Fruit fly (Drosophila melanogaster) whole organism, embryonic: ENCODE data around the gene CG15530.
A peak's percentile ranks its signal among the peaks of the same experiment; 100 is the strongest.

ENCODE experiments used
- Ada2b ChIP-seq: fragments of 200-800 bp; sonication (Bioruptor generic); IDR thresholded peaks from 2 replicates; pipeline ENCODE4 v1.3.6; 2022; ENCODE audit warnings: missing biosample characterization, missing genetic modification characterization
- Asciz ChIP-seq: fragments of 200-800 bp; sonication (Bioruptor generic); optimal IDR thresholded peaks from 2 replicates; lab custom pipeline; 2017; ENCODE audit warnings: missing biosample characterization, mild to moderate bottlenecking, missing genetic modification characterization, missing genetic modification reagents
- CG11085 ChIP-seq: fragments of 200-800 bp; sonication (Bioruptor generic); IDR thresholded peaks from 2 replicates; pipeline ENCODE4 v1.3.6; 2022; ENCODE audit warnings: missing biosample characterization, missing genetic modification characterization
- CG11398 ChIP-seq: fragments of 200-800 bp; sonication (Bioruptor generic); optimal IDR thresholded peaks from 2 replicates; lab custom pipeline; 2016; ENCODE audit warnings: missing biosample characterization, missing genetic modification characterization
- CG1233 ChIP-seq: fragments of 200-800 bp; sonication (Bioruptor generic); optimal IDR thresholded peaks from 4 replicates; lab custom pipeline; 2018; ENCODE audit warnings: missing biosample characterization, mild to moderate bottlenecking, missing genetic modification characterization
- CG15269 ChIP-seq: fragments of 200-800 bp; sonication (Bioruptor generic); optimal IDR thresholded peaks from 2 replicates; lab custom pipeline; 2018; ENCODE audit warnings: missing biosample characterization, mild to moderate bottlenecking, missing genetic modification characterization, moderate library complexity
- CG1602 ChIP-seq: fragments of 200-800 bp; sonication (Bioruptor generic); optimal IDR thresholded peaks from 3 replicates; lab custom pipeline; 2016; ENCODE audit warnings: missing biosample characterization, missing genetic modification characterization
- CG17829 ChIP-seq: fragments of 200-800 bp; optimal IDR thresholded peaks from 2 replicates; lab custom pipeline; 2019; ENCODE audit warnings: missing biosample characterization, mild to moderate bottlenecking, missing genetic modification characterization, moderate library complexity
- CG18262 ChIP-seq: fragments of 200-800 bp; optimal IDR thresholded peaks from 3 replicates; lab custom pipeline; 2019; ENCODE audit warnings: missing biosample characterization, mild to moderate bottlenecking, missing genetic modification characterization, moderate library complexity
- CG2202 ChIP-seq: fragments of 200-800 bp; sonication (Bioruptor generic); optimal IDR thresholded peaks from 2 replicates; lab custom pipeline; 2018; ENCODE audit warnings: missing biosample characterization, mild to moderate bottlenecking, missing genetic modification characterization
- CG2875 ChIP-seq: fragments of 200-800 bp; sonication (Bioruptor generic); optimal IDR thresholded peaks from 2 replicates; lab custom pipeline; 2017; ENCODE audit warnings: missing biosample characterization, mild to moderate bottlenecking, missing genetic modification characterization, missing genetic modification reagents
- CG32532 ChIP-seq: fragments of 200-800 bp; sonication (Bioruptor generic); IDR thresholded peaks from 2 replicates; pipeline ENCODE4 v1.3.6; 2022; ENCODE audit warnings: missing biosample characterization, missing genetic modification characterization
- CG43689 ChIP-seq: fragments of 200-800 bp; sonication (Bioruptor generic); IDR thresholded peaks from 2 replicates; pipeline ENCODE4 v1.3.6; 2022; ENCODE audit warnings: missing biosample characterization, missing genetic modification characterization
- CG7271 ChIP-seq: fragments of 200-800 bp; sonication (Bioruptor generic); optimal IDR thresholded peaks from 2 replicates; lab custom pipeline; 2018; ENCODE audit warnings: missing biosample characterization, mild to moderate bottlenecking, missing genetic modification characterization, moderate library complexity
- CG7786 ChIP-seq: fragments of 200-800 bp; sonication (Bioruptor generic); optimal IDR thresholded peaks from 2 replicates; lab custom pipeline; 2016; ENCODE audit warnings: missing biosample characterization, missing genetic modification characterization
- CG7928 ChIP-seq: fragments of 200-800 bp; sonication (Bioruptor generic); optimal IDR thresholded peaks from 2 replicates; lab custom pipeline; 2017; ENCODE audit warnings: missing biosample characterization, mild to moderate bottlenecking, missing genetic modification characterization
- CTCF ChIP-seq: fragments of 200-800 bp; sonication (Bioruptor generic); optimal IDR thresholded peaks from 2 replicates; lab custom pipeline; 2017; ENCODE audit warnings: missing biosample characterization, mild to moderate bottlenecking, missing genetic modification characterization, moderate library complexity
- Dek ChIP-seq: fragments of 200-800 bp; sonication (Bioruptor generic); optimal IDR thresholded peaks from 3 replicates; lab custom pipeline; 2019; ENCODE audit warnings: missing biosample characterization, mild to moderate bottlenecking, missing genetic modification characterization, moderate library complexity
- Drgx ChIP-seq: fragments of 200-800 bp; sonication (Bioruptor generic); IDR thresholded peaks from 2 replicates; pipeline ENCODE4 v1.3.6; 2022; ENCODE audit warnings: missing biosample characterization, missing genetic modification characterization
- Ets65A ChIP-seq: fragments of 200-800 bp; sonication (Bioruptor generic); peaks from one replicate; lab custom pipeline; 2016; ENCODE audit warnings: missing biosample characterization, missing genetic modification characterization
- Gsc ChIP-seq: fragments of 200-800 bp; sonication (Bioruptor generic); IDR thresholded peaks from 2 replicates; pipeline ENCODE4 v1.3.6; 2022; ENCODE audit warnings: missing biosample characterization, missing genetic modification characterization
- HLH54F ChIP-seq: fragments of 200-800 bp; sonication (Bioruptor generic); optimal IDR thresholded peaks from 3 replicates; lab custom pipeline; 2016; ENCODE audit warnings: missing biosample characterization, missing genetic modification characterization
- Hr39 ChIP-seq: fragments of >200 bp; optimal IDR thresholded peaks from 2 replicates; lab custom pipeline; 2017
- Hr78 ChIP-seq, 2 experiments: fragments of 200-800 bp in 1 of 2; fragments of >200 bp in 1 of 2; sonication (Bioruptor generic) in 1 of 2; optimal IDR thresholded peaks; 2 replicates each; lab custom pipeline; 2017 to 2019; ENCODE audit warnings: missing biosample characterization in 2 of 2, missing genetic modification characterization in 2 of 2, mild to moderate bottlenecking in 1 of 2, moderate library complexity in 1 of 2
- Lim3 ChIP-seq: fragments of 200-800 bp; sonication (Bioruptor generic); IDR thresholded peaks from 2 replicates; pipeline ENCODE4 v1.3.6; 2022; ENCODE audit warnings: missing biosample characterization, missing genetic modification characterization
- Max ChIP-seq: fragments of 200-800 bp; sonication (Bioruptor generic); optimal IDR thresholded peaks from 2 replicates; lab custom pipeline; 2016; ENCODE audit warnings: missing biosample characterization, mild to moderate bottlenecking, missing genetic modification characterization
- Med ChIP-seq: fragments of 200-800 bp; sonication (Bioruptor generic); peaks from one replicate; lab custom pipeline; 2016; ENCODE audit warnings: missing biosample characterization, missing genetic modification characterization, mild to moderate bottlenecking, inconsistent platforms, moderate library complexity
- NK7.1 ChIP-seq: fragments of 200-800 bp; sonication (Bioruptor generic); optimal IDR thresholded peaks from 3 replicates; lab custom pipeline; 2016; ENCODE audit warnings: missing biosample characterization, missing genetic modification characterization
- Nf-YB ChIP-seq: fragments of 200-800 bp; sonication (Bioruptor generic); optimal IDR thresholded peaks from 3 replicates; lab custom pipeline; 2019; ENCODE audit warnings: missing biosample characterization, mild to moderate bottlenecking, missing genetic modification characterization, moderate library complexity
- NfI ChIP-seq: fragments of 200-800 bp; sonication (Bioruptor generic); optimal IDR thresholded peaks from 3 replicates; lab custom pipeline; 2018; ENCODE audit warnings: missing biosample characterization, mild to moderate bottlenecking, missing genetic modification characterization, moderate library complexity
- Pdp1 ChIP-seq, 2 experiments: fragments of 200-800 bp; sonication (Bioruptor generic); optimal IDR thresholded peaks; 3 replicates each; lab custom pipeline; 2016; ENCODE audit warnings: missing biosample characterization in 2 of 2, missing genetic modification characterization in 2 of 2, mild to moderate bottlenecking in 1 of 2, moderate library complexity in 1 of 2
- bsh ChIP-seq, 2 experiments: fragments of 200-800 bp; sonication (Bioruptor generic); optimal IDR thresholded peaks; 2 replicates each; lab custom pipeline; 2017 to 2018; ENCODE audit warnings: mild to moderate bottlenecking in 2 of 2, missing biosample characterization in 2 of 2, missing genetic modification characterization in 2 of 2, moderate library complexity in 1 of 2
- btn ChIP-seq: fragments of 200-800 bp; sonication (Bioruptor generic); optimal IDR thresholded peaks from 2 replicates; lab custom pipeline; 2016; ENCODE audit warnings: missing biosample characterization, missing genetic modification characterization
- cad ChIP-seq: fragments of >200 bp; optimal IDR thresholded peaks from 2 replicates; lab custom pipeline; 2017; ENCODE audit warnings: missing biosample characterization, missing genetic modification characterization
- dmrt99B ChIP-seq: fragments of 200-800 bp; sonication (Bioruptor generic); optimal IDR thresholded peaks from 2 replicates; lab custom pipeline; 2018; ENCODE audit warnings: missing biosample characterization, mild to moderate bottlenecking, missing genetic modification characterization, moderate library complexity
- emc ChIP-seq: fragments of 200-800 bp; sonication (Bioruptor generic); optimal IDR thresholded peaks from 2 replicates; lab custom pipeline; 2016; ENCODE audit warnings: missing biosample characterization, missing genetic modification characterization
- h ChIP-seq: fragments of >200 bp; optimal IDR thresholded peaks from 2 replicates; lab custom pipeline; 2017
- her ChIP-seq: fragments of 200-800 bp; sonication (Bioruptor generic); optimal IDR thresholded peaks from 2 replicates; lab custom pipeline; 2016; ENCODE audit warnings: missing biosample characterization, missing genetic modification characterization
- insv ChIP-seq, 2 experiments: fragments of 200-800 bp; sonication (Bioruptor generic); optimal IDR thresholded peaks; 3 replicates each; lab custom pipeline; 2016 to 2018; ENCODE audit warnings: missing biosample characterization in 2 of 2, missing genetic modification characterization in 2 of 2
- inv ChIP-seq: fragments of 200-800 bp; sonication (Bioruptor generic); IDR thresholded peaks from 2 replicates; pipeline ENCODE4 v1.3.6; 2022; ENCODE audit warnings: missing biosample characterization, missing genetic modification characterization; ENCODE audit not compliant: partially characterized antibody
- jumu ChIP-seq: fragments of 200-800 bp; sonication (Bioruptor generic); optimal IDR thresholded peaks from 3 replicates; lab custom pipeline; 2016; ENCODE audit warnings: missing biosample characterization, missing genetic modification characterization
- lab ChIP-seq: fragments of 200-800 bp; sonication (Bioruptor generic); optimal IDR thresholded peaks from 3 replicates; lab custom pipeline; 2017; ENCODE audit warnings: missing biosample characterization, missing genetic modification characterization, mild to moderate bottlenecking, moderate library complexity, missing genetic modification reagents
- mam ChIP-seq: fragments of 200-800 bp; sonication (Bioruptor generic); optimal IDR thresholded peaks from 3 replicates; lab custom pipeline; 2016; ENCODE audit warnings: missing biosample characterization, missing genetic modification characterization
- nom ChIP-seq: fragments of 200-800 bp; sonication (Bioruptor generic); optimal IDR thresholded peaks from 2 replicates; lab custom pipeline; 2017; ENCODE audit warnings: missing biosample characterization, missing genetic modification characterization, mild to moderate bottlenecking, moderate library complexity, missing genetic modification reagents
- pan ChIP-seq, 4 experiments: fragments of >200 bp in 3 of 4; fragments of 200-800 bp in 1 of 4; sonication (Bioruptor generic) in 1 of 4; optimal IDR thresholded peaks in 3 of 4; IDR thresholded peaks in 1 of 4; 2 replicates each; pipeline versions ENCODE4 v1.3.6 to Lab custom; 2017 to 2022; ENCODE audit warnings: missing biosample characterization in 2 of 4, missing genetic modification characterization in 2 of 4, mixed read lengths in 1 of 4
- phol ChIP-seq: fragments of 200-800 bp; sonication (Bioruptor generic); optimal IDR thresholded peaks from 3 replicates; lab custom pipeline; 2018; ENCODE audit warnings: missing biosample characterization, mild to moderate bottlenecking, missing genetic modification characterization, moderate library complexity
- prd ChIP-seq, 3 experiments: fragments of >200 bp in 2 of 3; fragments of 200-800 bp in 1 of 3; sonication (Bioruptor generic) in 1 of 3; optimal IDR thresholded peaks in 2 of 3; IDR thresholded peaks in 1 of 3; 2 replicates in 2 of 3; 3 replicates in 1 of 3; pipeline versions ENCODE4 v1.3.6 to Lab custom; 2017 to 2022; ENCODE audit warnings: missing biosample characterization in 1 of 3, missing genetic modification characterization in 1 of 3
- row ChIP-seq: fragments of 200-800 bp; sonication (Bioruptor generic); IDR thresholded peaks from 3 replicates; pipeline ENCODE4 v1.3.6; 2022; ENCODE audit warnings: missing biosample characterization, missing genetic modification characterization
- sd ChIP-seq: fragments of 200-800 bp; sonication (Bioruptor generic); optimal IDR thresholded peaks from 3 replicates; lab custom pipeline; 2018; ENCODE audit warnings: missing biosample characterization, mild to moderate bottlenecking, missing genetic modification characterization, moderate library complexity
- shn ChIP-seq: fragments of 200-800 bp; sonication (Bioruptor generic); optimal IDR thresholded peaks from 3 replicates; lab custom pipeline; 2016; ENCODE audit warnings: missing biosample characterization, missing genetic modification characterization
- sr ChIP-seq: fragments of 200-800 bp; sonication (Bioruptor generic); IDR thresholded peaks from 3 replicates; pipeline ENCODE4 v1.3.6; 2022; ENCODE audit warnings: missing biosample characterization, missing genetic modification characterization
- twi ChIP-seq: fragments of 200-800 bp; optimal IDR thresholded peaks from 2 replicates; lab custom pipeline; 2019; ENCODE audit warnings: missing biosample characterization, mild to moderate bottlenecking, missing genetic modification characterization, moderate library complexity

Gene CG15530

DNA sequence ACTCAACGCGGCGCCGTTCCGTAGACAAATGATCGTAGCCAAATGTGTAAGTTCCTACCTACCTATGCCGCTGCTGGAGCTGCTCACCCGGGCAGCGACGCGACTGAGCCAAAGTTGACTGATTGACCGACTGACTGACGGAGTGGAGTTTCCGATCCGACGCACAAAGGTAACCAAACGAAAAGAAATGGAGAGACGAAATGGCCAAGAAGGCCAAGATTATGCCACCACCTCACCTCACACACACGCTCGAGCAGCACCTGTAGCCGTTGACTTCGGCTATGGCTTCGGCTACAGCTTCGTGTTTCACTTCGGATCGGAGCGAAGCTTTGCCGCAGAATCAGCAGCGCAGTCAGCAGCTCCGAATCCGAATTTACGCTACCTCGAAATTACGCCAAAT, 13.4 kb downstream of the CG15530 start, which contains the start of gene CG9747 (continued):
- TF ChIP-seq sr (GFP tag; lab: Robert Waterston, UW), result 0 out of 3 replicates have a peak, but pooled peaks have one; percentile 18
- no peak for TF ChIP-seq CG32532 (GFP tag; lab: Robert Waterston, UW)
- peak in 1 of 2 experiments; percentile 41 for TF ChIP-seq Hr78 (GFP tag; optimal IDR thresholded peaks at IDR 0.05; lab: Kevin White, UChicago)
- TF ChIP-seq mam (GFP tag; lab: Kevin White, UChicago), result no peak
- TF ChIP-seq Med (GFP tag; lab: Kevin White, UChicago), result no peak
- TF ChIP-seq sd (tag; lab: Kevin White, UChicago), result peak; percentile 18
- TF ChIP-seq CG11085 (GFP tag; lab: Robert Waterston, UW), result no peak
- TF ChIP-seq HLH54F, result no peak
- no peak for TF ChIP-seq CG7271 (tag; lab: Kevin White, UChicago)
- TF ChIP-seq CG11398 (GFP tag; lab: Kevin White, UChicago), result no peak
- no peak for TF ChIP-seq Lim3 (GFP tag; lab: Robert Waterston, UW)
- TF ChIP-seq dmrt99B, result no peak
- TF ChIP-seq Nf-YB (GFP tag; lab: Kevin White, UChicago), result no peak
- TF ChIP-seq CTCF (GFP tag; lab: Kevin White, UChicago), result no peak
- TF ChIP-seq CG7928 (GFP tag; lab: Kevin White, UChicago), result no peak
- no peak for TF ChIP-seq nom (GFP tag; lab: Kevin White, UChicago)
- peak; percentile 15 for TF ChIP-seq lab (GFP tag; lab: Kevin White, UChicago)
- TF ChIP-seq btn (GFP tag; lab: Kevin White, UChicago), result no peak
- TF ChIP-seq inv (GFP tag; lab: Robert Waterston, UW), result no peak
- TF ChIP-seq CG43689, result no peak
- TF ChIP-seq twi, result no peak
- no peak for TF ChIP-seq pan (optimal IDR thresholded peaks at IDR 0.05; lab: Kevin White, UChicago)
- no peak for TF ChIP-seq pan (GFP tag; optimal IDR thresholded peaks at IDR 0.05 in 1 of 2, IDR thresholded peaks at IDR 0.05 in 1 of 2)
- TF ChIP-seq CG17829 (tag; lab: Kevin White, UChicago), result no peak
- no peak for TF ChIP-seq her (GFP tag; lab: Kevin White, UChicago)
- no peak for TF ChIP-seq Ada2b (GFP tag; lab: Robert Waterston, UW)
- TF ChIP-seq Gsc (GFP tag; lab: Robert Waterston, UW), result no peak
- no peak for TF ChIP-seq CG2202 (tag; lab: Kevin White, UChicago)
- no peak for TF ChIP-seq CG2875
- no peak for TF ChIP-seq CG15269 (tag; lab: Kevin White, UChicago)
- no peak for TF ChIP-seq h (lab: Kevin White, UChicago)
- no peak for TF ChIP-seq emc
- TF ChIP-seq CG1233 (GFP tag; lab: Kevin White, UChicago), result no peak
- TF ChIP-seq Ets65A, result no peak
- TF ChIP-seq Pdp1 (GFP tag; optimal IDR thresholded peaks at IDR 0.05; lab: Kevin White, UChicago), result peak in 1 of 2 experiments; percentile 48
- TF ChIP-seq NfI (GFP tag; lab: Kevin White, UChicago), result no peak
- TF ChIP-seq NK7.1, result no peak
- TF ChIP-seq jumu (GFP tag; lab: Kevin White, UChicago), result no peak
- no peak for TF ChIP-seq Asciz
- no peak for TF ChIP-seq phol
- TF ChIP-seq cad (GFP tag; lab: Kevin White, UChicago), result no peak
- TF ChIP-seq CG18262, result no peak
- no peak for TF ChIP-seq Drgx (GFP tag; lab: Robert Waterston, UW)
- TF ChIP-seq row (GFP tag; lab: Robert Waterston, UW), result no peak
- TF ChIP-seq insv (GFP tag; optimal IDR thresholded peaks at IDR 0.05; lab: Kevin White, UChicago), result no peak
- TF ChIP-seq Hr39 (lab: Kevin White, UChicago), result no peak
- no peak for TF ChIP-seq CG7786 (GFP tag; lab: Kevin White, UChicago)
- TF ChIP-seq shn (GFP tag; lab: Kevin White, UChicago), result no peak
- no peak for TF ChIP-seq bsh (GFP tag; optimal IDR thresholded peaks at IDR 0.05; lab: Kevin White, UChicago)
- no peak for TF ChIP-seq Max (GFP tag; lab: Kevin White, UChicago)
- no peak for TF ChIP-seq CG1602 (GFP tag; lab: Kevin White, UChicago)
- TF ChIP-seq Dek (tag; lab: Kevin White, UChicago), result no peak
- TF ChIP-seq prd (optimal IDR thresholded peaks at IDR 0.05; lab: Kevin White, UChicago), result no peak
- no peak for TF ChIP-seq prd (GFP tag; IDR thresholded peaks at IDR 0.05; lab: Robert Waterston, UW)
